Worm (Caenorhabditis elegans) whole organism, early embryonic: Measurements from ENCODE around the gene clec-260.

ENCODE experiments used
- B0310.2 ChIP-seq: sonication (generic microtip); optimal IDR thresholded peaks from 2 replicates; lab custom pipeline; 2016; ENCODE audit warnings: mild to moderate bottlenecking, missing genetic modification characterization, missing compliant biosample characterization
- F13C5.2 ChIP-seq: sonication (generic microtip); optimal IDR thresholded peaks from 2 replicates; lab custom pipeline; 2017; ENCODE audit warnings: mild to moderate bottlenecking, missing genetic modification characterization, inconsistent platforms, missing compliant biosample characterization
- aly-1 ChIP-seq: sonication (generic microtip); optimal IDR thresholded peaks from 2 replicates; lab custom pipeline; 2016; ENCODE audit warnings: missing genetic modification characterization, missing compliant biosample characterization
- ama-1 ChIP-seq: fragments of 150-350 bp; optimal IDR thresholded peaks from 2 replicates; lab custom pipeline; 2014
- ceh-13 ChIP-seq: fragments of 200-800 bp; sonication (Bioruptor generic); optimal IDR thresholded peaks from 2 replicates; lab custom pipeline; 2018; ENCODE audit warnings: mild to moderate bottlenecking, missing genetic modification characterization, missing compliant biosample characterization
- ceh-36 ChIP-seq: sonication (generic microtip); optimal IDR thresholded peaks from 2 replicates; lab custom pipeline; 2016; ENCODE audit warnings: missing genetic modification characterization, inconsistent platforms, missing compliant biosample characterization
- flt-1 ChIP-seq: fragments of 200-800 bp; sonication (Bioruptor generic); IDR thresholded peaks from 2 replicates; pipeline ENCODE4 v1.3.6; 2022; ENCODE audit warnings: missing genetic modification characterization, missing compliant biosample characterization
- hmbx-1 ChIP-seq: sonication (generic microtip); optimal IDR thresholded peaks from 2 replicates; lab custom pipeline; 2016; ENCODE audit warnings: mild to moderate bottlenecking, missing genetic modification characterization, missing compliant biosample characterization
- hmg-4 ChIP-seq: fragments of 200-800 bp; sonication (Bioruptor generic); optimal IDR thresholded peaks from 2 replicates; lab custom pipeline; 2018; ENCODE audit warnings: mild to moderate bottlenecking, missing genetic modification characterization, missing compliant biosample characterization
- pes-1 ChIP-seq: fragments of 200-800 bp; sonication (Bioruptor generic); IDR thresholded peaks from 2 replicates; pipeline ENCODE4 v1.3.6; 2022; ENCODE audit warnings: missing genetic modification reagents, missing genetic modification characterization, missing compliant biosample characterization
- scrt-1 ChIP-seq: fragments of 200-800 bp; sonication (Bioruptor generic); IDR thresholded peaks from 2 replicates; pipeline ENCODE4 v1.3.6; 2022; ENCODE audit warnings: missing genetic modification characterization, missing compliant biosample characterization
- sea-1 ChIP-seq: fragments of 200-800 bp; sonication (Bioruptor generic); conservative IDR thresholded peaks from 2 replicates; pipeline ENCODE4 v1.3.6; 2022; ENCODE audit warnings: missing genetic modification characterization, missing compliant biosample characterization
- tbx-11 ChIP-seq: fragments of 200-800 bp; sonication (Bioruptor generic); IDR thresholded peaks from 2 replicates; pipeline ENCODE4 v1.3.6; 2022; ENCODE audit warnings: missing genetic modification characterization, missing compliant biosample characterization
- tra-4 ChIP-seq: sonication (generic microtip); optimal IDR thresholded peaks from 2 replicates; lab custom pipeline; 2017; ENCODE audit warnings: missing genetic modification characterization, missing compliant biosample characterization

ce11 chrV:19986213-19986612, at the start of gene clec-260:
- TF ChIP-seq B0310.2 (tag; lab: Kevin White, UChicago) (no peak), hmbx-1 (tag; lab: Kevin White, UChicago) (no peak), ceh-36 (tag; lab: Kevin White, UChicago) (no peak), scrt-1 (GFP tag; lab: Robert Waterston, UW) (no peak), sea-1 (GFP tag; lab: Robert Waterston, UW) (no peak), ama-1 (lab: Kevin White, UChicago) (no peak), ceh-13 (GFP tag; lab: Kevin White, UChicago) (no peak), tra-4 (tag; lab: Kevin White, UChicago) (no peak), flt-1 (GFP tag; lab: Robert Waterston, UW) (no peak), hmg-4 (GFP tag; lab: Kevin White, UChicago) (no peak), pes-1 (GFP tag; lab: Robert Waterston, UW) (no peak), F13C5.2 (no peak), tbx-11 (GFP tag; lab: Robert Waterston, UW) (no peak), aly-1 (tag; lab: Kevin White, UChicago) (no peak)
